Worm (Caenorhabditis elegans) whole organism, late embryonic: ENCODE data around the gene nlp-81.

Experiments
- K02D7.2 ChIP-seq: sonication (generic microtip); optimal IDR thresholded peaks from 2 replicates; lab custom pipeline; 2017; ENCODE audit warnings: mild to moderate bottlenecking, missing genetic modification characterization, missing compliant biosample characterization
- Y22D7AL.16 ChIP-seq: sonication (generic microtip); optimal IDR thresholded peaks from 2 replicates; lab custom pipeline; 2016; ENCODE audit warnings: missing genetic modification characterization, missing compliant biosample characterization
- ceh-19 ChIP-seq: fragments of 200-800 bp; sonication (Bioruptor generic); optimal IDR thresholded peaks from 2 replicates; lab custom pipeline; 2018; ENCODE audit warnings: mild to moderate bottlenecking, missing genetic modification characterization, missing compliant biosample characterization
- ceh-31 ChIP-seq: sonication (generic microtip); optimal IDR thresholded peaks from 2 replicates; lab custom pipeline; 2016; ENCODE audit warnings: missing genetic modification characterization, missing compliant biosample characterization
- che-1 ChIP-seq: sonication (generic microtip); optimal IDR thresholded peaks from 2 replicates; lab custom pipeline; 2016; ENCODE audit warnings: mild to moderate bottlenecking, missing genetic modification characterization, missing compliant biosample characterization
- dmd-4 ChIP-seq: sonication (generic microtip); optimal IDR thresholded peaks from 2 replicates; lab custom pipeline; 2016; ENCODE audit warnings: borderline replicate concordance, missing genetic modification characterization, missing compliant biosample characterization
- elt-2 ChIP-seq: sonication (generic microtip); optimal IDR thresholded peaks from 2 replicates; lab custom pipeline; 2016; ENCODE audit warnings: missing genetic modification reagents, missing genetic modification characterization, missing compliant biosample characterization
- elt-4 ChIP-seq: sonication (generic microtip); optimal IDR thresholded peaks from 2 replicates; lab custom pipeline; 2016; ENCODE audit warnings: missing genetic modification characterization, missing compliant biosample characterization
- ets-4 ChIP-seq: sonication (generic microtip); optimal IDR thresholded peaks from 2 replicates; lab custom pipeline; 2016; ENCODE audit warnings: missing genetic modification characterization, missing compliant biosample characterization
- fax-1 ChIP-seq: sonication (generic microtip); optimal IDR thresholded peaks from 2 replicates; lab custom pipeline; 2016; ENCODE audit warnings: missing genotype, missing genetic modification characterization, missing compliant biosample characterization
- fkh-6 ChIP-seq: sonication (generic microtip); optimal IDR thresholded peaks from 2 replicates; lab custom pipeline; 2016; ENCODE audit warnings: missing genetic modification characterization, missing compliant biosample characterization
- hlh-30 ChIP-seq: sonication (generic microtip); optimal IDR thresholded peaks from 2 replicates; lab custom pipeline; 2017; ENCODE audit warnings: antibody characterized with exemption, missing genetic modification characterization, missing compliant biosample characterization; ENCODE audit not compliant: insufficient read depth
- lim-6 ChIP-seq: sonication (generic microtip); optimal IDR thresholded peaks from 2 replicates; lab custom pipeline; 2016; ENCODE audit warnings: missing genetic modification characterization, missing compliant biosample characterization
- madf-2 ChIP-seq: sonication (generic microtip); optimal IDR thresholded peaks from 2 replicates; lab custom pipeline; 2017; ENCODE audit warnings: missing genetic modification characterization, missing compliant biosample characterization
- mec-3 ChIP-seq: sonication (generic microtip); optimal IDR thresholded peaks from 2 replicates; lab custom pipeline; 2016; ENCODE audit warnings: borderline replicate concordance, missing genetic modification characterization, missing compliant biosample characterization
- nhr-232 ChIP-seq: sonication (generic microtip); optimal IDR thresholded peaks from 2 replicates; lab custom pipeline; 2016; ENCODE audit warnings: missing genetic modification characterization, missing compliant biosample characterization
- npax-4 ChIP-seq: sonication (generic microtip); optimal IDR thresholded peaks from 2 replicates; lab custom pipeline; 2016; ENCODE audit warnings: missing genetic modification characterization, missing compliant biosample characterization
- odd-2 ChIP-seq: sonication (generic microtip); optimal IDR thresholded peaks from 2 replicates; lab custom pipeline; 2017; ENCODE audit warnings: antibody characterized with exemption, mild to moderate bottlenecking, missing genetic modification characterization, missing compliant biosample characterization
- pag-3 ChIP-seq: sonication (generic microtip); optimal IDR thresholded peaks from 2 replicates; lab custom pipeline; 2016; ENCODE audit warnings: missing compliant biosample characterization, missing genetic modification characterization, borderline replicate concordance
- pat-9 ChIP-seq: fragments of 200-800 bp; sonication (Bioruptor generic); optimal IDR thresholded peaks from 2 replicates; lab custom pipeline; 2018; ENCODE audit warnings: mild to moderate bottlenecking, missing genetic modification characterization, moderate library complexity, missing compliant biosample characterization
- pha-2 ChIP-seq: sonication (generic microtip); optimal IDR thresholded peaks from 2 replicates; lab custom pipeline; 2017; ENCODE audit warnings: mild to moderate bottlenecking, missing genetic modification characterization, missing compliant biosample characterization
- pros-1 ChIP-seq: fragments of 150-350 bp; optimal IDR thresholded peaks from 2 replicates; lab custom pipeline; 2014; ENCODE audit warnings: missing biosample characterization, missing genetic modification reagents, missing genetic modification characterization
- sox-2 ChIP-seq: fragments of 200-800 bp; sonication (Bioruptor generic); IDR thresholded peaks from 2 replicates; pipeline ENCODE4 v1.3.6; 2022; ENCODE audit warnings: missing genetic modification reagents, missing genetic modification characterization, missing compliant biosample characterization
- tbx-2 ChIP-seq: sonication (generic microtip); optimal IDR thresholded peaks from 2 replicates; lab custom pipeline; 2016; ENCODE audit warnings: missing genetic modification characterization, missing compliant biosample characterization
- ttx-3 ChIP-seq: sonication (generic microtip); optimal IDR thresholded peaks from 2 replicates; lab custom pipeline; 2016; ENCODE audit warnings: missing genetic modification reagents, missing genetic modification characterization, missing compliant biosample characterization
- unc-3 ChIP-seq, 2 experiments: fragments of 200-800 bp in 1 of 2; sonication (Bioruptor generic) in 1 of 2; sonication (generic microtip) in 1 of 2; conservative IDR thresholded peaks in 1 of 2; optimal IDR thresholded peaks in 1 of 2; 2 replicates each; pipeline versions ENCODE4 v1.3.6 to Lab custom; 2016 to 2022; ENCODE audit warnings: missing compliant biosample characterization in 2 of 2, missing genetic modification characterization in 2 of 2, missing genetic modification reagents in 1 of 2
- unc-42 ChIP-seq: sonication (generic microtip); optimal IDR thresholded peaks from 2 replicates; lab custom pipeline; 2016; ENCODE audit warnings: missing genotype, missing genetic modification characterization, missing compliant biosample characterization
- unc-55 ChIP-seq: sonication (generic microtip); optimal IDR thresholded peaks from 2 replicates; lab custom pipeline; 2017; ENCODE audit warnings: missing biosample characterization, missing genetic modification reagents, missing genetic modification characterization
- zip-5 ChIP-seq: sonication (generic microtip); optimal IDR thresholded peaks from 2 replicates; lab custom pipeline; 2016; ENCODE audit warnings: missing genetic modification characterization, missing compliant biosample characterization

Gene nlp-81

DNA sequence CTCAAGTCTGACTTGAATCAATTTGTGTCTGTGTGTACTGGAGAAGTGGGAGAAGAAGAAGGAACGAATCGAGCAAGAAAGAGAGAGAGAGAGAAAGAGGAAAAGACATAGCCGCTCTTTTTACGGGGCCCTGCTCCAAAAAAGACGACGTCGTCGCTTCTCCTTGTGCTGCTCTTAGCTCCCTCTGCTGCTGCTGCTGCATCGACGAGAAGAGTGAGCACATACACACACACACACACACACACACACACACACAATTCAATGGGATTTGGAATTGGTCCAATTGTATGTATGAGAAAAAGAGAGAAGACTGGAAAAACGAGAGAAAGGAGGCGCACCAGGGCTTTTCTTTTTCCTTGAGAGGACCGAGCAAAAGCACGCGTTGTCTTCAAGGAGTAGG lies 40.9 kb downstream of the nlp-81 start (continued):
- peak; percentile 18 for TF ChIP-seq madf-2 (tag; lab: Kevin White, UChicago)
- TF ChIP-seq zip-5 = no peak
- no peak for TF ChIP-seq ets-4 (tag; lab: Kevin White, UChicago)
- TF ChIP-seq ceh-19 (GFP tag; lab: Kevin White, UChicago) = peak; percentile 30
- no peak for TF ChIP-seq pag-3 (tag; lab: Kevin White, UChicago)
- no peak for TF ChIP-seq pat-9

ce11 chrIV:3133099-3133817 lies 42.7 kb downstream of the nlp-81 start, which contains the start of gene mca-3:
mca-3 (minus strand) TSS chrIV:3133149.
- TF ChIP-seq zip-5 (no peak), ceh-31 (peak; percentile 8), K02D7.2 (tag; lab: Kevin White, UChicago) (no peak), mec-3 (tag; lab: Kevin White, UChicago) (no peak), unc-42 (tag; lab: Kevin White, UChicago) (peak; percentile 48), elt-2 (tag; lab: Kevin White, UChicago) (peak; percentile 19)

- TF ChIP-seq odd-2 (tag; lab: Kevin White, UChicago) (no peak), nhr-232 (tag; lab: Kevin White, UChicago) (no peak), pros-1 (tag; lab: Kevin White, UChicago) (no peak), che-1 (no peak), Y22D7AL.16 (tag; lab: Kevin White, UChicago) (no peak), lim-6 (tag; lab: Kevin White, UChicago) (no peak), fax-1 (tag; lab: Kevin White, UChicago) (no peak), sox-2 (GFP tag; lab: Robert Waterston, UW) (no peak), ttx-3 (tag; lab: Kevin White, UChicago) (no peak), ceh-31 (no peak), unc-3 (GFP tag; conservative IDR thresholded peaks at IDR 0.05; lab: Robert Waterston, UW) (no peak), unc-3 (tag; optimal IDR thresholded peaks at IDR 0.05; lab: Kevin White, UChicago) (no peak), fkh-6 (no peak)
- TF ChIP-seq, all 69 proteins: peak for 0
Measured at ce11 chrIV:3131871-3132586, 43.9 kb downstream of the nlp-81 start.

DNA sequence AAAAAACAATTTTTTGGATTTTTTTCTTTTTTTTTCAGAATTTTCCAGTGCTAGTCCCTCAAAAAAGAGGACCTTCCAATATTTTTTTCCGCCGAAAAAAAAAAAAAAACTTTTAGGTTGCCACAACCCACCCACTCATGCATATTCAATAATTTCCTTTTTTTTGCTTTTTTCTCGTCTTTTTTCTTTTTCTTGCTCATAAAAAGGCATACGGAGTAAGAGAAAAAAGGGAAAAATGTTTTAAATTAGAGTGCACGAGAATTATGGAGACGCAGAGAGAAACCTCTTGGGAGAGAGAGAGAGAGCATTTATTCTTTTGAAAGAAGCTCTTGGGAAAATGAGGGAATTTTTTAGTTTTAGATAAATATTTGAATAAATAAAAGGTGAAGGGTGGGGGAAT lies 47.9 kb downstream of the nlp-81 start:
- TF ChIP-seq hlh-30 (tag; lab: Kevin White, UChicago) (no peak), fkh-6 (no peak), unc-55 (GFP tag; lab: Kevin White, UChicago) (no peak), tbx-2 (tag; lab: Kevin White, UChicago) (no peak), pha-2 (no peak), dmd-4 (tag; lab: Kevin White, UChicago) (no peak), elt-4 (tag; lab: Kevin White, UChicago) (no peak), npax-4 (tag; lab: Kevin White, UChicago) (no peak)
- TF ChIP-seq, all 69 proteins: peak for 0
